Fruit fly (Drosophila melanogaster) whole organism, wandering third instar larva: ENCODE data around the gene CG31643.

Experiments used
- Abd-B ChIP-seq: fragments of >200 bp; optimal IDR thresholded peaks from 2 replicates; lab custom pipeline; 2017; ENCODE audit warnings: missing biosample characterization, missing genetic modification characterization
- CG32264 ChIP-seq: fragments of 200-800 bp; sonication (Bioruptor generic); optimal IDR thresholded peaks from 2 replicates; lab custom pipeline; 2016; ENCODE audit warnings: missing biosample characterization, missing genetic modification characterization
- CG9705 ChIP-seq: fragments of 200-800 bp; sonication (Bioruptor generic); optimal IDR thresholded peaks from 2 replicates; lab custom pipeline; 2018; ENCODE audit warnings: missing biosample characterization, mild to moderate bottlenecking, missing genetic modification characterization
- CrebA ChIP-seq: fragments of 200-800 bp; sonication (Bioruptor generic); optimal IDR thresholded peaks from 2 replicates; lab custom pipeline; 2016; ENCODE audit warnings: missing biosample characterization, mild to moderate bottlenecking, missing genetic modification characterization, borderline replicate concordance
- Dfd ChIP-seq: fragments of >200 bp; optimal IDR thresholded peaks from 2 replicates; lab custom pipeline; 2017; ENCODE audit warnings: missing biosample characterization, missing genetic modification characterization
- HLH106 ChIP-seq: fragments of 200-800 bp; optimal IDR thresholded peaks from 3 replicates; lab custom pipeline; 2019; ENCODE audit warnings: missing biosample characterization, mild to moderate bottlenecking, missing genetic modification characterization, moderate library complexity
- Hr83 ChIP-seq: fragments of 200-300 bp; sonication (Bioruptor generic); optimal IDR thresholded peaks from 2 replicates; lab custom pipeline; 2016; ENCODE audit warnings: missing biosample characterization, mild to moderate bottlenecking, missing genetic modification characterization, moderate library complexity; ENCODE audit not compliant: poor library complexity, severe bottlenecking
- Jra ChIP-seq: sonication (Bioruptor generic); optimal IDR thresholded peaks from 2 replicates; lab custom pipeline; 2016; ENCODE audit warnings: missing biosample characterization, missing genetic modification characterization
- Myc ChIP-seq: fragments of >200 bp; optimal IDR thresholded peaks from 2 replicates; lab custom pipeline; 2017
- N ChIP-seq: fragments of >200 bp; optimal IDR thresholded peaks from 2 replicates; lab custom pipeline; 2018; ENCODE audit warnings: missing biosample characterization, missing external identifiers, missing genetic modification characterization
- OdsH ChIP-seq: fragments of 200-800 bp; sonication (Bioruptor generic); optimal IDR thresholded peaks from 2 replicates; lab custom pipeline; 2016; ENCODE audit warnings: missing biosample characterization, mild to moderate bottlenecking, missing genetic modification characterization
- Rel ChIP-seq, 2 experiments: fragments of 200-800 bp; sonication (Bioruptor generic) in 1 of 2; optimal IDR thresholded peaks; 2 replicates in 1 of 2; 3 replicates in 1 of 2; lab custom pipeline; 2016 to 2019; ENCODE audit warnings: mild to moderate bottlenecking in 2 of 2, missing biosample characterization in 2 of 2, missing genetic modification characterization in 2 of 2, moderate library complexity in 1 of 2
- Sp1 ChIP-seq: fragments of 200-800 bp; sonication (Bioruptor generic); optimal IDR thresholded peaks from 3 replicates; lab custom pipeline; 2019; ENCODE audit warnings: missing biosample characterization, mild to moderate bottlenecking, missing genetic modification characterization, moderate library complexity
- br ChIP-seq: fragments of 200-800 bp; sonication (Bioruptor generic); optimal IDR thresholded peaks from 2 replicates; lab custom pipeline; 2016; ENCODE audit warnings: missing biosample characterization, missing genetic modification characterization
- brk ChIP-seq: fragments of 200-800 bp; sonication (Bioruptor generic); optimal IDR thresholded peaks from 2 replicates; lab custom pipeline; 2016; ENCODE audit warnings: missing biosample characterization, mild to moderate bottlenecking, missing genetic modification characterization
- dl ChIP-seq, 2 experiments: fragments of 175-275, 200-275 bp in 1 of 2; fragments of 200-275 bp in 1 of 2; sonication (Bioruptor generic); optimal IDR thresholded peaks; lab custom pipeline; 2018; ENCODE audit warnings: mild to moderate bottlenecking in 2 of 2, missing biosample characterization in 2 of 2, missing genetic modification characterization in 2 of 2, moderate library complexity in 2 of 2; ENCODE audit not compliant: partially characterized antibody in 2 of 2, insufficient read depth in 1 of 2
- dmrt93B ChIP-seq: fragments of 200-800 bp; sonication (Bioruptor generic); optimal IDR thresholded peaks from 2 replicates; lab custom pipeline; 2018; ENCODE audit warnings: missing biosample characterization, mild to moderate bottlenecking, missing genetic modification characterization
- ey ChIP-seq: fragments of 200-800 bp; sonication (Bioruptor generic); optimal IDR thresholded peaks from 2 replicates; lab custom pipeline; 2016; ENCODE audit warnings: missing biosample characterization, missing genetic modification characterization
- foxo ChIP-seq, 2 experiments: fragments of 200-800 bp; sonication (Bioruptor generic); optimal IDR thresholded peaks; 2 replicates in 1 of 2; 3 replicates in 1 of 2; lab custom pipeline; 2016 to 2017; ENCODE audit warnings: missing biosample characterization in 2 of 2, missing genetic modification characterization in 2 of 2
- fru ChIP-seq: fragments of 200-800 bp; sonication (Bioruptor generic); optimal IDR thresholded peaks from 3 replicates; lab custom pipeline; 2016; ENCODE audit warnings: missing biosample characterization, mild to moderate bottlenecking, missing genetic modification characterization
- h ChIP-seq: fragments of 200-800 bp; sonication (Bioruptor generic); optimal IDR thresholded peaks from 3 replicates; lab custom pipeline; 2016; ENCODE audit warnings: missing biosample characterization, mild to moderate bottlenecking, missing genetic modification characterization
- jim ChIP-seq: fragments of 175-275, 200-325 bp; sonication (Bioruptor generic); optimal IDR thresholded peaks from 2 replicates; lab custom pipeline; 2016; ENCODE audit warnings: missing biosample characterization, mild to moderate bottlenecking, missing genetic modification characterization
- lola ChIP-seq: fragments of >200 bp; optimal IDR thresholded peaks from 2 replicates; lab custom pipeline; 2017; ENCODE audit warnings: missing biosample characterization, missing genetic modification characterization
- psq ChIP-seq: fragments of 200-800 bp; sonication (Bioruptor generic); optimal IDR thresholded peaks from 3 replicates; lab custom pipeline; 2017; ENCODE audit warnings: missing biosample characterization, mild to moderate bottlenecking, missing genetic modification characterization, moderate library complexity
- rgr ChIP-seq: fragments of 200-800 bp; sonication (Bioruptor generic); optimal IDR thresholded peaks from 3 replicates; lab custom pipeline; 2016; ENCODE audit warnings: missing biosample characterization, mild to moderate bottlenecking, missing genetic modification characterization
- sage ChIP-seq: fragments of 200-800 bp; sonication (Bioruptor generic); optimal IDR thresholded peaks from 2 replicates; lab custom pipeline; 2016; ENCODE audit warnings: missing biosample characterization, mild to moderate bottlenecking, missing genetic modification characterization
- sv ChIP-seq: fragments of 200-800 bp; sonication (Bioruptor generic); optimal IDR thresholded peaks from 3 replicates; lab custom pipeline; 2016; ENCODE audit warnings: missing biosample characterization, missing genetic modification characterization
- tai ChIP-seq: sonication (Bioruptor generic); optimal IDR thresholded peaks from 2 replicates; lab custom pipeline; 2016; ENCODE audit warnings: missing biosample characterization, missing genetic modification characterization
- usp ChIP-seq: fragments of >200 bp; optimal IDR thresholded peaks from 2 replicates; lab custom pipeline; 2017; ENCODE audit warnings: missing biosample characterization, missing genetic modification characterization
- woc ChIP-seq: sonication (Bioruptor generic); optimal IDR thresholded peaks from 2 replicates; lab custom pipeline; 2016; ENCODE audit warnings: missing biosample characterization, mild to moderate bottlenecking, missing genetic modification characterization

The CG31643 gene

dm6 chr2L:6035155-6035554 is 2.8 kb upstream of the CG31643 start:
- no peak for TF ChIP-seq psq
- TF ChIP-seq br (GFP tag; lab: Kevin White, UChicago), result no peak
- TF ChIP-seq tai (GFP tag; lab: Kevin White, UChicago), result no peak
- no peak for TF ChIP-seq sage (GFP tag; lab: Kevin White, UChicago)

- peak; percentile 59 for TF ChIP-seq Myc (lab: Kevin White, UChicago)
- TF ChIP-seq CrebA, result no peak
Observed at dm6 chr2L:6036710-6037109, 1.2 kb upstream of the CG31643 start, which contains the start of gene mtm. Gene mtm (minus strand): TSS chr2L:6037015.

- TF ChIP-seq sv (GFP tag; lab: Kevin White, UChicago) (no peak), CrebA (no peak), Hr83 (GFP tag; lab: Kevin White, UChicago) (no peak), br (GFP tag; lab: Kevin White, UChicago) (no peak), Abd-B (GFP tag; lab: Kevin White, UChicago) (no peak), jim (GFP tag; lab: Kevin White, UChicago) (no peak), woc (GFP tag; lab: Kevin White, UChicago) (no peak), Rel (GFP tag; optimal IDR thresholded peaks at IDR 0.05; lab: Kevin White, UChicago) (no peak), Rel (tag; optimal IDR thresholded peaks at IDR 0.05; lab: Kevin White, UChicago) (no peak), Jra (GFP tag; lab: Kevin White, UChicago) (no peak), brk (no peak), dmrt93B (GFP tag; lab: Kevin White, UChicago) (no peak), sage (GFP tag; lab: Kevin White, UChicago) (no peak)
Observed at dm6 chr2L:6045484-6045883, 7.6 kb downstream of the CG31643 start.

- TF ChIP-seq psq, result peak; percentile 57
- no peak for TF ChIP-seq CrebA
- TF ChIP-seq HLH106 (tag; lab: Kevin White, UChicago), result peak; percentile 66
- peak; percentile 54 for TF ChIP-seq CG9705 (GFP tag; lab: Kevin White, UChicago)
- TF ChIP-seq CG32264 (GFP tag; lab: Kevin White, UChicago), result peak; percentile 52
- TF ChIP-seq N, result no peak
- peak; percentile 76 for TF ChIP-seq h
- TF ChIP-seq Rel (GFP tag; optimal IDR thresholded peaks at IDR 0.05; lab: Kevin White, UChicago), result no peak
- TF ChIP-seq Rel (tag; optimal IDR thresholded peaks at IDR 0.05; lab: Kevin White, UChicago), result peak; percentile 88
- peak; percentile 70 for TF ChIP-seq Sp1 (GFP tag; lab: Kevin White, UChicago)
- TF ChIP-seq Jra (GFP tag; lab: Kevin White, UChicago), result no peak
- peak in 1 of 2 experiments; percentile 74 for TF ChIP-seq foxo (GFP tag; optimal IDR thresholded peaks at IDR 0.05; lab: Kevin White, UChicago)
- TF ChIP-seq ey (GFP tag; lab: Kevin White, UChicago), result peak; percentile 66
- peak; percentile 82 for TF ChIP-seq br (GFP tag; lab: Kevin White, UChicago)
- peak; percentile 65 for TF ChIP-seq OdsH (GFP tag; lab: Kevin White, UChicago)
- TF ChIP-seq Dfd, result no peak
- TF ChIP-seq brk, result no peak
- TF ChIP-seq jim (GFP tag; lab: Kevin White, UChicago), result no peak
- no peak for TF ChIP-seq Abd-B (GFP tag; lab: Kevin White, UChicago)
- TF ChIP-seq Myc (lab: Kevin White, UChicago), result peak; percentile 83
- peak; percentile 68 for TF ChIP-seq rgr
- peak; percentile 19 for TF ChIP-seq sv (GFP tag; lab: Kevin White, UChicago)
- TF ChIP-seq woc (GFP tag; lab: Kevin White, UChicago), result peak; percentile 54
- TF ChIP-seq fru (GFP tag; lab: Kevin White, UChicago), result peak; percentile 80
- TF ChIP-seq dl (GFP tag; optimal IDR thresholded peaks at IDR 0.05; lab: Kevin White, UChicago; ENCODE audit: insufficient read depth in 1 of 2, partially characterized antibody in 2 of 2), result no peak
- no peak for TF ChIP-seq lola (GFP tag; lab: Kevin White, UChicago)
- TF ChIP-seq usp, result no peak
Observed at dm6 chr2L:6045972-6046718, 8.2 kb downstream of the CG31643 start, which contains the start of gene Pfas. Gene Pfas (minus strand): TSS chr2L:6046050.
